Fruit fly (Drosophila melanogaster) whole organism, prepupa: ENCODE results near the gene CG12003.

Experiments
- Blimp-1 ChIP-seq: fragments of 200-800 bp; sonication (Bioruptor generic); optimal IDR thresholded peaks from 3 replicates; lab custom pipeline; 2017; ENCODE audit warnings: missing biosample characterization, missing genetic modification characterization, mild to moderate bottlenecking, moderate library complexity, missing genetic modification reagents
- CG10631 ChIP-seq: fragments of 200-800 bp; sonication (Bioruptor generic); optimal IDR thresholded peaks from 2 replicates; lab custom pipeline; 2016; ENCODE audit warnings: missing biosample characterization, missing genetic modification characterization
- CG11294 ChIP-seq: fragments of 200-800 bp; sonication (Bioruptor generic); IDR thresholded peaks from 2 replicates; pipeline ENCODE4 v1.3.6; 2022; ENCODE audit warnings: missing biosample characterization, missing genetic modification characterization
- CG11762 ChIP-seq: fragments of 200-800 bp; sonication (Bioruptor generic); optimal IDR thresholded peaks from 3 replicates; lab custom pipeline; 2016; ENCODE audit warnings: missing biosample characterization, missing genetic modification characterization; ENCODE audit not compliant: insufficient read depth
- CG1621 ChIP-seq: fragments of 200-800 bp; sonication (Bioruptor generic); optimal IDR thresholded peaks from 3 replicates; lab custom pipeline; 2018; ENCODE audit warnings: missing biosample characterization, mild to moderate bottlenecking, missing genetic modification characterization
- CG16779 ChIP-seq: fragments of 200-800 bp; sonication (Bioruptor generic); optimal IDR thresholded peaks from 3 replicates; lab custom pipeline; 2017; ENCODE audit warnings: missing biosample characterization, mild to moderate bottlenecking, missing genetic modification characterization
- CG3032 ChIP-seq: fragments of 200-800 bp; optimal IDR thresholded peaks from 2 replicates; lab custom pipeline; 2019; ENCODE audit warnings: missing biosample characterization, mild to moderate bottlenecking, missing genetic modification characterization, moderate library complexity
- CG31627 ChIP-seq: fragments of 200-800 bp; sonication (Bioruptor generic); optimal IDR thresholded peaks from 3 replicates; lab custom pipeline; 2016; ENCODE audit warnings: missing biosample characterization, missing genetic modification characterization
- CG32006 ChIP-seq: fragments of 200-800 bp; sonication (Bioruptor generic); optimal IDR thresholded peaks from 3 replicates; lab custom pipeline; 2017; ENCODE audit warnings: missing biosample characterization, mild to moderate bottlenecking, missing genetic modification characterization
- CG3919 ChIP-seq: fragments of 200-800 bp; sonication (Bioruptor generic); optimal IDR thresholded peaks from 3 replicates; lab custom pipeline; 2016; ENCODE audit warnings: missing biosample characterization, missing genetic modification characterization
- CG4318 ChIP-seq: fragments of 200-800 bp; sonication (Bioruptor generic); optimal IDR thresholded peaks from 3 replicates; lab custom pipeline; 2017; ENCODE audit warnings: missing biosample characterization, mild to moderate bottlenecking, missing genetic modification characterization
- CG6163 ChIP-seq: fragments of 200-800 bp; sonication (Bioruptor generic); IDR thresholded peaks from 3 replicates; pipeline ENCODE4 v1.3.6; 2022; ENCODE audit warnings: missing biosample characterization, missing genetic modification characterization
- CG6276 ChIP-seq: fragments of 200-800 bp; sonication (Bioruptor generic); optimal IDR thresholded peaks from 2 replicates; lab custom pipeline; 2017; ENCODE audit warnings: missing biosample characterization, mild to moderate bottlenecking, missing genetic modification characterization
- CG6792 ChIP-seq: fragments of 200-800 bp; sonication (Bioruptor generic); optimal IDR thresholded peaks from 3 replicates; lab custom pipeline; 2016; ENCODE audit warnings: missing biosample characterization, missing genetic modification characterization
- CG6808 ChIP-seq: fragments of 200-800 bp; sonication (Bioruptor generic); optimal IDR thresholded peaks from 3 replicates; lab custom pipeline; 2017; ENCODE audit warnings: missing biosample characterization, missing genetic modification characterization, mild to moderate bottlenecking, moderate library complexity, missing genetic modification reagents
- CG6854 ChIP-seq: fragments of 200-800 bp; sonication (Bioruptor generic); optimal IDR thresholded peaks from 2 replicates; lab custom pipeline; 2017; ENCODE audit warnings: missing biosample characterization, mild to moderate bottlenecking, missing genetic modification characterization
- CG7368 ChIP-seq: fragments of 200-800 bp; sonication (Bioruptor generic); optimal IDR thresholded peaks from 3 replicates; lab custom pipeline; 2016; ENCODE audit warnings: missing biosample characterization, missing genetic modification characterization
- CG8119 ChIP-seq: fragments of 200-800 bp; sonication (Bioruptor generic); IDR thresholded peaks from 3 replicates; pipeline ENCODE4 v1.3.6; 2022; ENCODE audit warnings: missing biosample characterization, missing genetic modification characterization
- CG8319 ChIP-seq: fragments of 200-800 bp; sonication (Bioruptor generic); optimal IDR thresholded peaks from 3 replicates; lab custom pipeline; 2016; ENCODE audit warnings: missing biosample characterization, missing genetic modification characterization
- CG8632 ChIP-seq: fragments of 200-800 bp; sonication (Bioruptor generic); optimal IDR thresholded peaks from 3 replicates; lab custom pipeline; 2016; ENCODE audit warnings: missing biosample characterization, missing genetic modification characterization
- CG9139 ChIP-seq: fragments of 200-800 bp; sonication (Bioruptor generic); optimal IDR thresholded peaks from 3 replicates; lab custom pipeline; 2017; ENCODE audit warnings: missing biosample characterization, mild to moderate bottlenecking, missing genetic modification characterization
- Eip78C ChIP-seq: fragments of 200-800 bp; sonication (Bioruptor generic); peaks from one replicate; lab custom pipeline; 2016; ENCODE audit warnings: missing biosample characterization, missing genetic modification characterization
- Eip93F ChIP-seq: fragments of 200-800 bp; sonication (Bioruptor generic); optimal IDR thresholded peaks from 2 replicates; lab custom pipeline; 2016; ENCODE audit warnings: missing biosample characterization, mild to moderate bottlenecking, missing genetic modification characterization
- Ets21C ChIP-seq: fragments of 200-800 bp; sonication (Bioruptor generic); optimal IDR thresholded peaks from 3 replicates; lab custom pipeline; 2016; ENCODE audit warnings: missing biosample characterization, missing genetic modification characterization
- Ets96B ChIP-seq: fragments of 200-800 bp; optimal IDR thresholded peaks from 2 replicates; lab custom pipeline; 2019; ENCODE audit warnings: missing biosample characterization, mild to moderate bottlenecking, missing genetic modification characterization, moderate library complexity
- Gug ChIP-seq: fragments of 200-800 bp; sonication (Bioruptor generic); IDR thresholded peaks from 2 replicates; pipeline ENCODE4 v1.3.6; 2022; ENCODE audit warnings: missing biosample characterization, missing genetic modification characterization
- Hr38 ChIP-seq: sonication (Bioruptor generic); optimal IDR thresholded peaks from 2 replicates; lab custom pipeline; 2016; ENCODE audit warnings: missing biosample characterization, missing genetic modification characterization
- Hr39 ChIP-seq: fragments of 200-800 bp; sonication (Bioruptor generic); optimal IDR thresholded peaks from 2 replicates; lab custom pipeline; 2016; ENCODE audit warnings: missing biosample characterization, missing genetic modification characterization
- Hr4 ChIP-seq: fragments of 200-800 bp; sonication (Bioruptor generic); optimal IDR thresholded peaks from 3 replicates; lab custom pipeline; 2016; ENCODE audit warnings: missing biosample characterization, missing genetic modification characterization
- Lpt ChIP-seq: fragments of 200-800 bp; sonication (Bioruptor generic); optimal IDR thresholded peaks from 3 replicates; lab custom pipeline; 2016; ENCODE audit warnings: missing biosample characterization, missing genetic modification characterization
- Met ChIP-seq: fragments of 200-800 bp; sonication (Bioruptor generic); optimal IDR thresholded peaks from 3 replicates; lab custom pipeline; 2016; ENCODE audit warnings: missing biosample characterization, missing genetic modification characterization
- Smox ChIP-seq: fragments of 200-800 bp; sonication (Bioruptor generic); optimal IDR thresholded peaks from 3 replicates; lab custom pipeline; 2016; ENCODE audit warnings: missing biosample characterization, missing genetic modification characterization
- Sox15 ChIP-seq: fragments of 200-800 bp; sonication (Bioruptor generic); optimal IDR thresholded peaks from 3 replicates; lab custom pipeline; 2016; ENCODE audit warnings: missing biosample characterization, missing genetic modification characterization
- achi ChIP-seq: fragments of 200-800 bp; sonication (Bioruptor generic); optimal IDR thresholded peaks from 3 replicates; lab custom pipeline; 2016; ENCODE audit warnings: missing biosample characterization, missing genetic modification characterization
- acj6 ChIP-seq: fragments of 200-800 bp; sonication (Bioruptor generic); optimal IDR thresholded peaks from 3 replicates; lab custom pipeline; 2016; ENCODE audit warnings: missing biosample characterization, missing genetic modification characterization
- cyc ChIP-seq: fragments of 200-800 bp; sonication (Bioruptor generic); optimal IDR thresholded peaks from 3 replicates; lab custom pipeline; 2016; ENCODE audit warnings: missing biosample characterization, missing genetic modification characterization
- dac ChIP-seq: fragments of 200-800 bp; sonication (Bioruptor generic); optimal IDR thresholded peaks from 2 replicates; lab custom pipeline; 2017; ENCODE audit warnings: missing biosample characterization, mild to moderate bottlenecking, missing genetic modification characterization
- dsx ChIP-seq: fragments of 200-800 bp; optimal IDR thresholded peaks from 3 replicates; lab custom pipeline; 2019; ENCODE audit warnings: missing biosample characterization, mild to moderate bottlenecking, missing genetic modification characterization, moderate library complexity; ENCODE audit not compliant: poor library complexity, severe bottlenecking
- eg ChIP-seq: fragments of 200-800 bp; sonication (Bioruptor generic); IDR thresholded peaks from 3 replicates; pipeline ENCODE4 v1.3.6; 2022; ENCODE audit warnings: missing biosample characterization, missing genetic modification characterization
- esn ChIP-seq: fragments of 200-800 bp; sonication (Bioruptor generic); optimal IDR thresholded peaks from 2 replicates; lab custom pipeline; 2016; ENCODE audit warnings: missing biosample characterization, mild to moderate bottlenecking, missing genetic modification characterization, moderate library complexity
- fd59A ChIP-seq: fragments of 200-800 bp; sonication (Bioruptor generic); optimal IDR thresholded peaks from 2 replicates; lab custom pipeline; 2017; ENCODE audit warnings: missing biosample characterization, mild to moderate bottlenecking, missing genetic modification characterization, missing genetic modification reagents
- fkh ChIP-seq: fragments of 200-800 bp; sonication (Bioruptor generic); optimal IDR thresholded peaks from 3 replicates; lab custom pipeline; 2017; ENCODE audit warnings: missing biosample characterization, mild to moderate bottlenecking, missing genetic modification characterization, moderate library complexity
- salr ChIP-seq, 2 experiments: fragments of 200-800 bp; sonication (Bioruptor generic); optimal IDR thresholded peaks; 3 replicates each; lab custom pipeline; 2016 to 2018; ENCODE audit warnings: missing biosample characterization in 2 of 2, missing genetic modification characterization in 2 of 2, mild to moderate bottlenecking in 1 of 2
- spab ChIP-seq: fragments of 200-800 bp; sonication (Bioruptor generic); optimal IDR thresholded peaks from 2 replicates; lab custom pipeline; 2017; ENCODE audit warnings: missing biosample characterization, mild to moderate bottlenecking, missing genetic modification characterization, missing genetic modification reagents
- ss ChIP-seq, 2 experiments: fragments of 200-800 bp; sonication (Bioruptor generic); optimal IDR thresholded peaks; 2 replicates in 1 of 2; 3 replicates in 1 of 2; lab custom pipeline; 2017 to 2018; ENCODE audit warnings: mild to moderate bottlenecking in 2 of 2, missing biosample characterization in 2 of 2, missing genetic modification characterization in 2 of 2, moderate library complexity in 1 of 2
- svp ChIP-seq: fragments of 200-800 bp; sonication (Bioruptor generic); peaks from one replicate; lab custom pipeline; 2016; ENCODE audit warnings: missing biosample characterization, missing genetic modification characterization

The CG12003 gene

DNA sequence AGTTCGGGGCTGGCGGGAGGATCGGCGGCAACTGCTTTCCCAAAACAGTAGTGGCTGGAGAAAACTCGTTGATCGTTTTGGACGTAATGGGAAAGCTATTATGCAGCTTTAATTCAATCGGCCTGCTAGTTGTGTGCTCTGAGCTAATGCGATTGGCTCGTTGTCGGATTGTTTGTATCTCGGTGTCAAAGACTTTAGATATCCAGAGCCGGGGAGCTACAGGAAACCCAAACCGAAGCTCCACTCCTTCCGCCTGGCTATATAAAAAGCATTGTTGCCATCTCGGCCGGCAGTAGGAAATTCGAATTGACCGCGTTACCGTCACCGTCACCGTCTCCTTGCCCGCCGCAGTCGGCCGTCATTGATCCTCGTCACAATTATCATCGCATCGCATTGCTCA is at the start of gene CG12003:
TSS of gene CG12003 (plus strand) at position 301 of the 400 bp plus-strand sequence.
- no peak for TF ChIP-seq CG6163 (GFP tag; lab: Robert Waterston, UW)
- no peak for TF ChIP-seq Gug (GFP tag; lab: Robert Waterston, UW)
- TF ChIP-seq Lpt (GFP tag; lab: Kevin White, UChicago): no peak
- TF ChIP-seq eg (GFP tag; lab: Robert Waterston, UW): no peak
- TF ChIP-seq esn (GFP tag; lab: Kevin White, UChicago): no peak
- no peak for TF ChIP-seq CG8119 (GFP tag; lab: Robert Waterston, UW)
- TF ChIP-seq CG11294 (GFP tag; lab: Robert Waterston, UW): no peak
- TF ChIP-seq CG16779 (tag; lab: Kevin White, UChicago): no peak
- no peak for TF ChIP-seq CG31627 (GFP tag; lab: Kevin White, UChicago)

DNA sequence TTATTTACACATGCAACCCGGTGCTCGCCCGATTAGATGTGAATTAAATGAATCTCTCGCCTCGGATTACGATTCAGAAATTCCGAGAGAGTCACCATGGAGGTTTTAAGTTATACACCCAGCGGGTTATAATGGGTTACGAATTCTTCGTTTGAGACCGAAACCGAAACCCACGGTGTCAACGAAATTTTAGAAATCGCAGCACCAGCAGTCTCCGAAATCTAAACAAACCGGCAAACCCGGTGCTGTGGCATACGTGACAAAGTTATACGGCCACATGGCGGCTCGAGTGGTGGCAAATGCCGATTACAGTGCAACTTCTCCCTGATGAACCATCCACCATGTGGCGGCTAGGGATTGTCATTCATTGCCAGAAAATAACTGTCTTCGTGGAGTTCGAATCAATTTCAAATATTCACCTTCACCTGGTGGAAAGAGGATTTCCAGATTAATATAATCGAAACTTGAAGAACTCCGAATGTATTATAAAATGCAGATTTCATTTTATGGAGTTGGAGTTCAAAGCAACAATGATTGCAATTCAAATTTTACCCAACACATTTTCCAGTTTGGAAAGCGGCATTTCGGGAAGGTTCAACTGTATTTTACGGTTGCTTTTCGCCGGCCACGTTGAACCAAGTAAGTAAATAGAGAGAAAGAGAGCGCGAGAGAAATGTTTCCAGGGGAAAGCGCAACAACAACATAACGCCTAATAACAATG is 49.2 kb upstream of the CG12003 start:
- no peak for TF ChIP-seq CG8319
- TF ChIP-seq CG10631 (GFP tag; lab: Kevin White, UChicago): peak; percentile 52
- TF ChIP-seq CG31627 (GFP tag; lab: Kevin White, UChicago): peak; percentile 63
- TF ChIP-seq CG6808 (GFP tag; lab: Kevin White, UChicago): peak; percentile 63
- TF ChIP-seq CG8632 (GFP tag; lab: Kevin White, UChicago): peak; percentile 27
- TF ChIP-seq CG6854: peak; percentile 0
- peak; percentile 77 for TF ChIP-seq fkh (GFP tag; lab: Kevin White, UChicago)
- TF ChIP-seq eg (GFP tag; lab: Robert Waterston, UW): peak; percentile 82
- TF ChIP-seq acj6 (GFP tag; lab: Kevin White, UChicago): peak; percentile 65
- peak; percentile 69 for TF ChIP-seq Hr39 (GFP tag; lab: Kevin White, UChicago)
- TF ChIP-seq CG1621 (tag; lab: Kevin White, UChicago): no peak
- peak; percentile 46 for TF ChIP-seq CG6792
- TF ChIP-seq Hr4 (GFP tag; lab: Kevin White, UChicago): peak; percentile 92
- peak; percentile 35 for TF ChIP-seq dsx
- peak; percentile 67 for TF ChIP-seq esn (GFP tag; lab: Kevin White, UChicago)
- peak; percentile 25 for TF ChIP-seq Ets21C (GFP tag; lab: Kevin White, UChicago)
- peak; percentile 73 for TF ChIP-seq achi
- peak; percentile 39 for TF ChIP-seq CG3032 (tag; lab: Kevin White, UChicago)
- peak; percentile 35 for TF ChIP-seq Ets96B
- peak; percentile 39 for TF ChIP-seq fd59A (GFP tag; lab: Kevin White, UChicago)
- peak; percentile 81 for TF ChIP-seq Eip78C (GFP tag; lab: Kevin White, UChicago)
- TF ChIP-seq Eip93F: no peak
- peak; percentile 62 for TF ChIP-seq cyc (GFP tag; lab: Kevin White, UChicago)
- TF ChIP-seq Blimp-1: no peak
- peak in 1 of 2 experiments; percentile 24 for TF ChIP-seq ss (GFP tag; optimal IDR thresholded peaks at IDR 0.05; lab: Kevin White, UChicago)
- peak; percentile 72 for TF ChIP-seq CG3919 (GFP tag; lab: Kevin White, UChicago)
- peak in 1 of 2 experiments; percentile 75 for TF ChIP-seq salr (GFP tag; optimal IDR thresholded peaks at IDR 0.05; lab: Kevin White, UChicago)
- peak; percentile 83 for TF ChIP-seq CG6276 (GFP tag; lab: Kevin White, UChicago)
- TF ChIP-seq Smox: peak; percentile 53
- TF ChIP-seq Met: peak; percentile 64
- no peak for TF ChIP-seq CG9139 (GFP tag; lab: Kevin White, UChicago)
- TF ChIP-seq svp (GFP tag; lab: Kevin White, UChicago): peak; percentile 60
- peak; percentile 20 for TF ChIP-seq Sox15 (GFP tag; lab: Kevin White, UChicago)
- TF ChIP-seq Gug (GFP tag; lab: Robert Waterston, UW): peak; percentile 55
- 0 out of 3 replicates have a peak, but pooled peaks have one; percentile 26 for TF ChIP-seq CG6163 (GFP tag; lab: Robert Waterston, UW)
- TF ChIP-seq dac (GFP tag; lab: Kevin White, UChicago): peak; percentile 65
- peak; percentile 11 for TF ChIP-seq Hr38 (GFP tag; lab: Kevin White, UChicago)
- TF ChIP-seq CG16779 (tag; lab: Kevin White, UChicago): no peak
- TF ChIP-seq CG7368: peak; percentile 48
- TF ChIP-seq spab (GFP tag; lab: Kevin White, UChicago): peak; percentile 6
- peak; percentile 48 for TF ChIP-seq CG11762 (GFP tag; lab: Kevin White, UChicago)
- TF ChIP-seq CG32006 (GFP tag; lab: Kevin White, UChicago): peak; percentile 94
- peak; percentile 81 for TF ChIP-seq CG4318 (GFP tag; lab: Kevin White, UChicago)
- peak; percentile 86 for TF ChIP-seq CG8119 (GFP tag; lab: Robert Waterston, UW)
- TF ChIP-seq CG11294 (GFP tag; lab: Robert Waterston, UW): peak; percentile 46; the same call in 1 of the 2 replicates
